Fruit fly (Drosophila melanogaster) whole organism, embryonic: ENCODE results near the gene Cipc.

Experiments used
- ATbp ChIP-seq: fragments of 200-800 bp; sonication (Bioruptor generic); optimal IDR thresholded peaks from 2 replicates; lab custom pipeline; 2017; ENCODE audit warnings: missing biosample characterization, mild to moderate bottlenecking, missing genetic modification characterization, missing genetic modification reagents
- Asciz ChIP-seq: fragments of 200-800 bp; sonication (Bioruptor generic); optimal IDR thresholded peaks from 2 replicates; lab custom pipeline; 2017; ENCODE audit warnings: missing biosample characterization, mild to moderate bottlenecking, missing genetic modification characterization, missing genetic modification reagents
- Atf6 ChIP-seq: fragments of 200-800 bp; sonication (Bioruptor generic); IDR thresholded peaks from 2 replicates; pipeline ENCODE4 v1.3.6; 2022; ENCODE audit warnings: missing biosample characterization, missing genetic modification characterization
- CG10209 ChIP-seq: fragments of 200-800 bp; sonication (Bioruptor generic); optimal IDR thresholded peaks from 3 replicates; lab custom pipeline; 2017; ENCODE audit warnings: missing biosample characterization, mild to moderate bottlenecking, missing genetic modification characterization, missing genetic modification reagents
- CG10267 ChIP-seq: fragments of 200-800 bp; sonication (Bioruptor generic); optimal IDR thresholded peaks from 2 replicates; lab custom pipeline; 2018; ENCODE audit warnings: missing biosample characterization, mild to moderate bottlenecking, missing genetic modification characterization, moderate library complexity
- CG10543 ChIP-seq: fragments of 200-800 bp; sonication (Bioruptor generic); optimal IDR thresholded peaks from 3 replicates; lab custom pipeline; 2017; ENCODE audit warnings: missing biosample characterization, mild to moderate bottlenecking, missing genetic modification characterization, moderate library complexity
- CG10979 ChIP-seq: fragments of 200-800 bp; sonication (Bioruptor generic); optimal IDR thresholded peaks from 2 replicates; lab custom pipeline; 2018; ENCODE audit warnings: missing biosample characterization, mild to moderate bottlenecking, missing genetic modification characterization, moderate library complexity
- CG11560 ChIP-seq: fragments of 200-800 bp; sonication (Bioruptor generic); IDR thresholded peaks from 3 replicates; pipeline ENCODE4 v1.3.6; 2022; ENCODE audit warnings: missing biosample characterization, missing genetic modification characterization
- CG12942 ChIP-seq: fragments of 200-800 bp; sonication (Bioruptor generic); optimal IDR thresholded peaks from 3 replicates; lab custom pipeline; 2016; ENCODE audit warnings: missing biosample characterization, missing genetic modification characterization
- CG15696 ChIP-seq: fragments of 200-800 bp; sonication (Bioruptor generic); optimal IDR thresholded peaks from 2 replicates; lab custom pipeline; 2019; ENCODE audit warnings: missing biosample characterization, mild to moderate bottlenecking, missing genetic modification characterization, moderate library complexity
- CG1602 ChIP-seq: fragments of 200-800 bp; sonication (Bioruptor generic); optimal IDR thresholded peaks from 3 replicates; lab custom pipeline; 2016; ENCODE audit warnings: missing biosample characterization, missing genetic modification characterization
- CG18262 ChIP-seq: fragments of 200-800 bp; optimal IDR thresholded peaks from 3 replicates; lab custom pipeline; 2019; ENCODE audit warnings: missing biosample characterization, mild to moderate bottlenecking, missing genetic modification characterization, moderate library complexity
- CG31441 ChIP-seq: fragments of 200-800 bp; sonication (Bioruptor generic); IDR thresholded peaks from 2 replicates; pipeline ENCODE4 v1.3.6; 2022; ENCODE audit warnings: missing biosample characterization, missing genetic modification characterization
- CG33557 ChIP-seq: fragments of 200-800 bp; sonication (Bioruptor generic); optimal IDR thresholded peaks from 2 replicates; lab custom pipeline; 2019; ENCODE audit warnings: missing biosample characterization, mild to moderate bottlenecking, missing genetic modification characterization, moderate library complexity
- CG34422 ChIP-seq: fragments of 200-800 bp; sonication (Bioruptor generic); IDR thresholded peaks from 3 replicates; pipeline ENCODE4 v1.3.6; 2022; ENCODE audit warnings: missing biosample characterization, missing genetic modification characterization
- CG4820 ChIP-seq: fragments of 200-800 bp; sonication (Bioruptor generic); optimal IDR thresholded peaks from 3 replicates; lab custom pipeline; 2016; ENCODE audit warnings: missing biosample characterization, missing genetic modification characterization
- CG5245 ChIP-seq: fragments of 200-800 bp; sonication (Bioruptor generic); optimal IDR thresholded peaks from 3 replicates; lab custom pipeline; 2016; ENCODE audit warnings: missing biosample characterization, missing genetic modification characterization
- CG6689 ChIP-seq: fragments of 200-800 bp; sonication (Bioruptor generic); IDR thresholded peaks from 2 replicates; pipeline ENCODE4 v1.3.6; 2022; ENCODE audit warnings: missing biosample characterization, missing genetic modification characterization
- CG8359 ChIP-seq: fragments of 200-800 bp; sonication (Bioruptor generic); optimal IDR thresholded peaks from 2 replicates; lab custom pipeline; 2017; ENCODE audit warnings: missing biosample characterization, mild to moderate bottlenecking, missing genetic modification characterization, borderline replicate concordance
- D ChIP-seq, 2 experiments: fragments of 200-800 bp in 1 of 2; fragments of >200 bp in 1 of 2; sonication (Bioruptor generic) in 1 of 2; optimal IDR thresholded peaks; 2 replicates in 1 of 2; 3 replicates in 1 of 2; lab custom pipeline; 2017; ENCODE audit warnings: mild to moderate bottlenecking in 1 of 2, missing biosample characterization in 1 of 2, missing genetic modification characterization in 1 of 2, missing genetic modification reagents in 1 of 2
- Doc2 ChIP-seq: fragments of 200-800 bp; sonication (Bioruptor generic); IDR thresholded peaks from 2 replicates; pipeline ENCODE4 v1.3.6; 2022; ENCODE audit warnings: missing biosample characterization, missing genetic modification characterization
- Drgx ChIP-seq: fragments of 200-800 bp; sonication (Bioruptor generic); IDR thresholded peaks from 2 replicates; pipeline ENCODE4 v1.3.6; 2022; ENCODE audit warnings: missing biosample characterization, missing genetic modification characterization
- H15 ChIP-seq: fragments of 200-800 bp; sonication (Bioruptor generic); IDR thresholded peaks from 3 replicates; pipeline ENCODE4 v1.3.6; 2022; ENCODE audit warnings: missing biosample characterization, missing genetic modification characterization
- Hey ChIP-seq: fragments of 200-800 bp; sonication (Bioruptor generic); optimal IDR thresholded peaks from 3 replicates; lab custom pipeline; 2018; ENCODE audit warnings: missing biosample characterization, mild to moderate bottlenecking, missing genetic modification characterization
- Hmx ChIP-seq: fragments of 200-800 bp; sonication (Bioruptor generic); optimal IDR thresholded peaks from 2 replicates; lab custom pipeline; 2016; ENCODE audit warnings: missing biosample characterization, missing genetic modification characterization
- Hsf ChIP-seq: fragments of 200-800 bp; sonication (Bioruptor generic); optimal IDR thresholded peaks from 3 replicates; lab custom pipeline; 2016; ENCODE audit warnings: missing biosample characterization, missing genetic modification characterization
- Lhr ChIP-seq: fragments of 200-800 bp; sonication (Bioruptor generic); optimal IDR thresholded peaks from 3 replicates; lab custom pipeline; 2017; ENCODE audit warnings: mild to moderate bottlenecking, missing biosample characterization, missing genetic modification reagents, missing genetic modification characterization
- Nf-YB ChIP-seq: fragments of 200-800 bp; sonication (Bioruptor generic); optimal IDR thresholded peaks from 3 replicates; lab custom pipeline; 2019; ENCODE audit warnings: missing biosample characterization, mild to moderate bottlenecking, missing genetic modification characterization, moderate library complexity
- Nf-YC ChIP-seq: fragments of 200-800 bp; optimal IDR thresholded peaks from 3 replicates; lab custom pipeline; 2019; ENCODE audit warnings: missing biosample characterization, mild to moderate bottlenecking, missing genetic modification characterization, moderate library complexity
- Six4 ChIP-seq: fragments of 200-800 bp; sonication (Bioruptor generic); optimal IDR thresholded peaks from 2 replicates; lab custom pipeline; 2016; ENCODE audit warnings: missing biosample characterization, missing genetic modification characterization
- Taf1 ChIP-seq: fragments of 200-800 bp; sonication (Bioruptor generic); IDR thresholded peaks from 2 replicates; pipeline ENCODE4 v1.3.6; 2022; ENCODE audit warnings: missing biosample characterization, missing genetic modification characterization
- Usf ChIP-seq: fragments of 200-800 bp; sonication (Bioruptor generic); optimal IDR thresholded peaks from 2 replicates; lab custom pipeline; 2017; ENCODE audit warnings: missing genotype, missing biosample characterization, missing genetic modification characterization
- bcd ChIP-seq: fragments of 200-800 bp; sonication (Bioruptor generic); optimal IDR thresholded peaks from 2 replicates; lab custom pipeline; 2017; ENCODE audit warnings: missing biosample characterization, mild to moderate bottlenecking, missing genetic modification characterization
- chif ChIP-seq, 2 experiments: fragments of 200-800 bp; sonication (Bioruptor generic); optimal IDR thresholded peaks; 3 replicates each; lab custom pipeline; 2016; ENCODE audit warnings: missing biosample characterization in 2 of 2, missing genetic modification characterization in 2 of 2
- croc ChIP-seq: fragments of 200-800 bp; sonication (Bioruptor generic); conservative IDR thresholded peaks from 3 replicates; pipeline ENCODE4 v1.3.6; 2022; ENCODE audit warnings: missing biosample characterization, missing genetic modification characterization
- fd3F ChIP-seq: fragments of 200-800 bp; sonication (Bioruptor generic); optimal IDR thresholded peaks from 2 replicates; lab custom pipeline; 2018; ENCODE audit warnings: missing biosample characterization, mild to moderate bottlenecking, missing genetic modification characterization, moderate library complexity
- klu ChIP-seq: fragments of 200-800 bp; sonication (Bioruptor generic); IDR thresholded peaks from 2 replicates; pipeline ENCODE4 v1.3.6; 2022; ENCODE audit warnings: missing biosample characterization, missing genetic modification characterization
- lab ChIP-seq: fragments of 200-800 bp; sonication (Bioruptor generic); optimal IDR thresholded peaks from 3 replicates; lab custom pipeline; 2017; ENCODE audit warnings: missing biosample characterization, missing genetic modification characterization, mild to moderate bottlenecking, moderate library complexity, missing genetic modification reagents
- onecut ChIP-seq: fragments of 200-800 bp; sonication (Bioruptor generic); IDR thresholded peaks from 2 replicates; pipeline ENCODE4 v1.3.6; 2022; ENCODE audit warnings: missing biosample characterization, missing genetic modification characterization
- pan ChIP-seq, 4 experiments: fragments of >200 bp in 3 of 4; fragments of 200-800 bp in 1 of 4; sonication (Bioruptor generic) in 1 of 4; optimal IDR thresholded peaks in 3 of 4; IDR thresholded peaks in 1 of 4; 2 replicates each; pipeline versions ENCODE4 v1.3.6 to Lab custom; 2017 to 2022; ENCODE audit warnings: missing biosample characterization in 2 of 4, missing genetic modification characterization in 2 of 4, mixed read lengths in 1 of 4
- peb ChIP-seq: fragments of 200-800 bp; sonication (Bioruptor generic); IDR thresholded peaks from 2 replicates; pipeline ENCODE4 v1.3.6; 2022; ENCODE audit warnings: missing biosample characterization, missing genetic modification characterization
- sc ChIP-seq, 3 experiments: fragments of >200 bp in 2 of 3; fragments of 200-800 bp in 1 of 3; sonication (Bioruptor generic) in 1 of 3; optimal IDR thresholded peaks; 2 replicates in 2 of 3; 3 replicates in 1 of 3; lab custom pipeline; 2017; ENCODE audit warnings: mild to moderate bottlenecking in 1 of 3, missing biosample characterization in 1 of 3, missing genetic modification characterization in 1 of 3, missing genetic modification reagents in 1 of 3
- sim ChIP-seq: fragments of 200-800 bp; sonication (Bioruptor generic); IDR thresholded peaks from 2 replicates; pipeline ENCODE4 v1.3.6; 2022; ENCODE audit warnings: missing biosample characterization, missing genetic modification characterization
- sob ChIP-seq: fragments of 200-800 bp; sonication (Bioruptor generic); IDR thresholded peaks from 2 replicates; pipeline ENCODE4 v1.3.6; 2022; ENCODE audit warnings: missing biosample characterization, missing genetic modification characterization
- tgo ChIP-seq: fragments of 200-800 bp; sonication (Bioruptor generic); IDR thresholded peaks from 3 replicates; pipeline ENCODE4 v1.3.6; 2022; ENCODE audit warnings: missing biosample characterization, missing genetic modification characterization
- tio ChIP-seq: fragments of 200-800 bp; sonication (Bioruptor generic); optimal IDR thresholded peaks from 2 replicates; lab custom pipeline; 2017; ENCODE audit warnings: missing biosample characterization, missing genetic modification characterization, inconsistent platforms
- zen ChIP-seq: fragments of 200-800 bp; sonication (Bioruptor generic); optimal IDR thresholded peaks from 3 replicates; lab custom pipeline; 2018; ENCODE audit warnings: missing biosample characterization, mild to moderate bottlenecking, missing genetic modification characterization, moderate library complexity

Gene Cipc

DNA sequence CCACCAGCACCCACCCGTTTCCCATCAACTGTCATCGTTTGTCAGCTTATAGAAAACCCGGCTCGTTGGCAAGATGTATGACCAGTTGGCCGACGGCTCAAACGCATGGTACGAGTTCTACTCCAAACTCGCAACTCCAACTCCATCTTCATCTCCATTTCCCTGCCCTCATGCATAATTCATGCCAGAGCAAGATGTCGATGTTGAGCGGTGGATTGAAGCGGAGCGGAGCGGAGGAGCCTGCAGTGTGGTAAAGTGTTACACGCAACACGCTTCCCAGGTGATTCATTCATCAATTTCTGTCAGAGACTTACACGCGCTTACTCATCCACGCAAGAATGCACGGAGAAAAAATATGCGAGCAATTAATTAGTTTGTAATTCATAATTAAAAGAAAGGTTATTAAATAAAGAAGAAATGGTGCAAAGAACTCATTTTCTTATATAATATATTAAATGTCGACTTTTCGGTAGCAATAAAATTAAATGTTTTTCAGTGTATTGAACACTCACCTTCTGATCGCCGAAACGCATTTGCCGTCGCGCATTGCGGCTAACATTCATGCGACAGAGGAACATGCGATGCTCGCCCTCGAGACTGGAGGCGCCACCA lies 25.2 kb upstream of the Cipc start (continued):
- TF ChIP-seq H15 (GFP tag; lab: Robert Waterston, UW) (peak; percentile 29; the same call in 1 of the 3 replicates), CG33557 (GFP tag; lab: Kevin White, UChicago) (peak; percentile 23), ATbp (GFP tag; lab: Kevin White, UChicago) (peak; percentile 53), CG1602 (GFP tag; lab: Kevin White, UChicago) (peak; percentile 32), zen (tag; lab: Kevin White, UChicago) (peak; percentile 37), CG10979 (peak; percentile 79), Nf-YB (peak; percentile 32), Hey (no peak), sc (optimal IDR thresholded peaks at IDR 0.05; lab: Kevin White, UChicago) (no peak), sc (GFP tag; optimal IDR thresholded peaks at IDR 0.05; lab: Kevin White, UChicago) (peak; percentile 49), sim (GFP tag; lab: Robert Waterston, UW) (0 out of 2 replicates have a peak, but pooled peaks have one; percentile 7), CG12942 (peak; percentile 11), croc (peak; percentile 52; the same call in 2 of the 3 replicates), Asciz (GFP tag; lab: Kevin White, UChicago) (peak; percentile 50), fd3F (GFP tag; lab: Kevin White, UChicago) (no peak), pan (optimal IDR thresholded peaks at IDR 0.05; lab: Kevin White, UChicago) (no peak), pan (GFP tag; optimal IDR thresholded peaks at IDR 0.05 in 1 of 2, IDR thresholded peaks at IDR 0.05 in 1 of 2) (peak in 1 of 2 experiments; percentile 61), bcd (GFP tag; lab: Kevin White, UChicago) (peak; percentile 38), tgo (GFP tag; lab: Robert Waterston, UW) (peak; percentile 52; the same call in 2 of the 3 replicates), CG34422 (GFP tag; lab: Robert Waterston, UW) (no peak; the same call in 2 of the 3 replicates), CG11560 (tag; lab: Robert Waterston, UW) (0 out of 3 replicates have a peak, but pooled peaks have one; percentile 39), peb (GFP tag; lab: Robert Waterston, UW) (peak; percentile 64; the same call in 1 of the 2 replicates), Atf6 (GFP tag; lab: Robert Waterston, UW) (peak; percentile 35; the same call in 1 of the 2 replicates), sob (peak; percentile 36; the same call in 1 of the 2 replicates), CG4820 (GFP tag; lab: Kevin White, UChicago) (peak; percentile 52), tio (peak; percentile 24), chif (GFP tag; optimal IDR thresholded peaks at IDR 0.05; lab: Kevin White, UChicago) (peak in 1 of 2 experiments; percentile 30), Hsf (no peak), onecut (peak; percentile 42; the same call in 1 of the 2 replicates), CG10209 (GFP tag; lab: Kevin White, UChicago) (peak; percentile 24), Nf-YC (tag; lab: Kevin White, UChicago) (peak; percentile 16), klu (GFP tag; lab: Robert Waterston, UW) (no peak), D (optimal IDR thresholded peaks at IDR 0.05; lab: Kevin White, UChicago) (no peak), D (GFP tag; optimal IDR thresholded peaks at IDR 0.05; lab: Kevin White, UChicago) (peak; percentile 54), CG10543 (no peak), Taf1 (GFP tag; lab: Robert Waterston, UW) (no peak), CG18262 (tag; lab: Kevin White, UChicago) (peak; percentile 78), CG5245 (GFP tag; lab: Kevin White, UChicago) (peak; percentile 33), Lhr (GFP tag; lab: Kevin White, UChicago) (peak; percentile 9), CG10267 (tag; lab: Kevin White, UChicago) (peak; percentile 65), Usf (GFP tag; lab: Kevin White, UChicago) (no peak), Hmx (GFP tag; lab: Kevin White, UChicago) (no peak), CG6689 (peak; percentile 46; the same call in 1 of the 2 replicates), CG8359 (GFP tag; lab: Kevin White, UChicago) (no peak), Drgx (GFP tag; lab: Robert Waterston, UW) (0 out of 2 replicates have a peak, but pooled peaks have one; percentile 38), Six4 (GFP tag; lab: Kevin White, UChicago) (peak; percentile 3), CG31441 (GFP tag; lab: Robert Waterston, UW) (peak; percentile 77), Doc2 (GFP tag; lab: Robert Waterston, UW) (no peak), CG15696 (tag; lab: Kevin White, UChicago) (peak; percentile 42), lab (GFP tag; lab: Kevin White, UChicago) (peak; percentile 51)
